Fruit fly (Drosophila melanogaster): ENCODE data around the gene CG5746.

Gene CG5746

dm6 chr3R:24298534-24298936 is 50.1 kb downstream of the CG5746 start (continued):
- TF ChIP-seq chinmo (GFP tag; IDR thresholded peaks at IDR 0.05; ENCODE audit: partially characterized antibody) (peak; percentile 62; the same call in 1 of the 4 replicates), ro (GFP tag; IDR thresholded peaks at IDR 0.05) (no peak), fu2 (GFP tag; optimal IDR thresholded peaks at IDR 0.05) (no peak), ci (GFP tag; IDR thresholded peaks at IDR 0.05) (peak; percentile 43; the same call in 1 of the 3 replicates), Awh (GFP tag; IDR thresholded peaks at IDR 0.05) (no peak), Hr51 (GFP tag; optimal IDR thresholded peaks at IDR 0.05) (peak in 1 of 2 experiments; percentile 18), CG8924 (tag; optimal IDR thresholded peaks at IDR 0.05) (no peak), scrt (GFP tag; optimal IDR thresholded peaks at IDR 0.05) (no peak), CG15011 (GFP tag; optimal IDR thresholded peaks at IDR 0.05) (peak; percentile 10), Dek (tag; optimal IDR thresholded peaks at IDR 0.05) (no peak), wor (GFP tag; IDR thresholded peaks at IDR 0.05) (no peak), CG9817 (tag; optimal IDR thresholded peaks at IDR 0.05) (no peak), jumu (GFP tag; optimal IDR thresholded peaks at IDR 0.05) (no peak), CTCF (GFP tag; optimal IDR thresholded peaks at IDR 0.05) (no peak), CG8290 (GFP tag; optimal IDR thresholded peaks at IDR 0.05) (no peak), CG8290 (tag; optimal IDR thresholded peaks at IDR 0.05) (no peak), sd (tag; optimal IDR thresholded peaks at IDR 0.05) (peak; percentile 24), CG31441 (GFP tag; IDR thresholded peaks at IDR 0.05) (peak; percentile 58), onecut (GFP tag; IDR thresholded peaks at IDR 0.05) (no peak), D (optimal IDR thresholded peaks at IDR 0.05) (no peak), D (GFP tag; optimal IDR thresholded peaks at IDR 0.05) (no peak), pb (GFP tag; optimal IDR thresholded peaks at IDR 0.05) (no peak), sima (GFP tag; optimal IDR thresholded peaks at IDR 0.05) (no peak), CG17612 (GFP tag; IDR thresholded peaks at IDR 0.05) (no peak), CG2120 (GFP tag; optimal IDR thresholded peaks at IDR 0.05) (no peak), eve (GFP tag; optimal IDR thresholded peaks at IDR 0.05) (no peak), shn (GFP tag; optimal IDR thresholded peaks at IDR 0.05) (no peak), CG9437 (GFP tag; optimal IDR thresholded peaks at IDR 0.05) (peak; percentile 32), CG7271 (tag; optimal IDR thresholded peaks at IDR 0.05) (no peak), schlank (tag; optimal IDR thresholded peaks at IDR 0.05) (no peak), Bdp1 (GFP tag; optimal IDR thresholded peaks at IDR 0.05) (no peak), ara (GFP tag; IDR thresholded peaks at IDR 0.05) (0 out of 2 replicates have a peak, but pooled peaks have one; percentile 41), CG8089 (GFP tag; optimal IDR thresholded peaks at IDR 0.05) (no peak), lab (GFP tag; optimal IDR thresholded peaks at IDR 0.05) (peak; percentile 54), Sin3A (optimal IDR thresholded peaks at IDR 0.05) (no peak), gcm (GFP tag; optimal IDR thresholded peaks at IDR 0.05) (peak; percentile 38), HLHmδ (GFP tag; optimal IDR thresholded peaks at IDR 0.05) (peak; percentile 65), hth (optimal IDR thresholded peaks at IDR 0.05) (no peak), stc (GFP tag; IDR thresholded peaks at IDR 0.05) (peak; percentile 38; the same call in 1 of the 2 replicates), CG3847 (GFP tag; IDR thresholded peaks at IDR 0.05) (no peak), ERR (GFP tag; optimal IDR thresholded peaks at IDR 0.05) (no peak), wdn (GFP tag; IDR thresholded peaks at IDR 0.05) (no peak), sisA (GFP tag; IDR thresholded peaks at IDR 0.05) (no peak), CG15696 (tag; optimal IDR thresholded peaks at IDR 0.05) (peak; percentile 13), CG42726 (GFP tag; IDR thresholded peaks at IDR 0.05; ENCODE audit: partially characterized antibody) (no peak), Hey (tag; optimal IDR thresholded peaks at IDR 0.05) (no peak), CG14050 (GFP tag; IDR thresholded peaks at IDR 0.05) (no peak), Chrac-16 (GFP tag; optimal IDR thresholded peaks at IDR 0.05) (no peak), hkb (optimal IDR thresholded peaks at IDR 0.05) (no peak), hkb (GFP tag; IDR thresholded peaks at IDR 0.05) (peak; percentile 48), caup (GFP tag; optimal IDR thresholded peaks at IDR 0.05; ENCODE audit: severe bottlenecking) (peak; percentile 17), Adf1 (GFP tag; IDR thresholded peaks at IDR 0.05) (no peak), Fer1 (GFP tag; optimal IDR thresholded peaks at IDR 0.05) (no peak), Hsf (GFP tag; optimal IDR thresholded peaks at IDR 0.05) (no peak)
